Worm (Caenorhabditis elegans): Measurements from ENCODE around the gene decr-1.3.

The decr-1.3 gene

ce11 chrII:8126132-8126531 lies 47.2 kb downstream of the decr-1.3 start (continued):
- TF ChIP-seq mdl-1 (tag; optimal IDR thresholded peaks at IDR 0.05): peak; percentile 22 to 77
- TF ChIP-seq sdz-12 (GFP tag; optimal IDR thresholded peaks at IDR 0.05): no peak
- peak; percentile 9 for TF ChIP-seq nhr-6 (tag; optimal IDR thresholded peaks at IDR 0.05)
- 0 out of 2 replicates have a peak, but pooled peaks have one; percentile 29 for TF ChIP-seq ceh-20 (GFP tag; IDR thresholded peaks at IDR 0.05)
- TF ChIP-seq rbr-2 (tag; optimal IDR thresholded peaks at IDR 0.05): peak; percentile 60
- no peak for TF ChIP-seq tra-1 (GFP tag; IDR thresholded peaks at IDR 0.05)
- TF ChIP-seq lsy-2 (tag; optimal IDR thresholded peaks at IDR 0.05): peak; percentile 59 to 75
- TF ChIP-seq egl-43 (GFP tag; IDR thresholded peaks at IDR 0.05): peak; percentile 60
- TF ChIP-seq mes-2 (tag; optimal IDR thresholded peaks at IDR 0.05; ENCODE audit: poor library complexity, severe bottlenecking): peak; percentile 60
- TF ChIP-seq hlh-11 (tag; optimal IDR thresholded peaks at IDR 0.05): peak; percentile 69
- no peak for TF ChIP-seq F37D6.2 (tag; optimal IDR thresholded peaks at IDR 0.05)
- peak; percentile 54 for TF ChIP-seq lin-38 (GFP tag; IDR thresholded peaks at IDR 0.05)
- no peak for TF ChIP-seq ces-1 (GFP tag; optimal IDR thresholded peaks at IDR 0.05)
- no peak for TF ChIP-seq T26A8.4 (GFP tag; IDR thresholded peaks at IDR 0.05)
- TF ChIP-seq F44E2.7 (GFP tag; IDR thresholded peaks at IDR 0.05): no peak
- 0 out of 2 replicates have a peak, but pooled peaks have one; percentile 22 for TF ChIP-seq arid-1 (GFP tag; conservative IDR thresholded peaks at IDR 0.05)

- TF ChIP-seq sdz-12 (GFP tag; optimal IDR thresholded peaks at IDR 0.05) (no peak), mxl-3 (GFP tag; optimal IDR thresholded peaks at IDR 0.05) (no peak), saeg-2 (GFP tag; IDR thresholded peaks at IDR 0.05) (no peak), ceh-62 (tag; optimal IDR thresholded peaks at IDR 0.05) (no peak), F26F4.8 (GFP tag; conservative IDR thresholded peaks at IDR 0.05) (no peak), dmd-6 (GFP tag; IDR thresholded peaks at IDR 0.05) (no peak), unc-130 (GFP tag; optimal IDR thresholded peaks at IDR 0.05) (no peak), aha-1 (tag) (peak; percentile 73), lin-13 (GFP tag; optimal IDR thresholded peaks at IDR 0.05) (no peak), lin-1 (GFP tag; IDR thresholded peaks at IDR 0.05) (no peak), nhr-76 (tag; optimal IDR thresholded peaks at IDR 0.05) (no peak), lin-15B (tag; optimal IDR thresholded peaks at IDR 0.05) (no peak), unc-62 (GFP tag; optimal IDR thresholded peaks at IDR 0.05 in 1 of 2) (peak in 1 of 2 experiments; percentile 83), unc-62 (tag; optimal IDR thresholded peaks at IDR 0.05) (no peak), pqm-1 (tag; optimal IDR thresholded peaks at IDR 0.05) (no peak)
These were observed 47.9 kb downstream of the decr-1.3 start for ce11 chrII:8125439-8125838.

ce11 chrII:8124867-8125266 lies 48.5 kb downstream of the decr-1.3 start, which contains the start of gene ire-1:
ire-1 (minus strand) TSS chrII:8124910.
- peak; percentile 15 for TF ChIP-seq mxl-3 (GFP tag; optimal IDR thresholded peaks at IDR 0.05)
- peak; percentile 38; the same call in 1 of the 2 replicates for TF ChIP-seq hmg-1.1 (GFP tag; IDR thresholded peaks at IDR 0.05)
- TF ChIP-seq lin-13 (GFP tag; optimal IDR thresholded peaks at IDR 0.05): peak; percentile 42
- peak; percentile 23 for TF ChIP-seq pqm-1 (tag; optimal IDR thresholded peaks at IDR 0.05)
- TF ChIP-seq hif-1 (tag; optimal IDR thresholded peaks at IDR 0.05): peak in 1 of 2 experiments; percentile 31
- TF ChIP-seq hlh-11 (tag; optimal IDR thresholded peaks at IDR 0.05): peak; percentile 44
- peak; percentile 90 to 99 for TF ChIP-seq lsy-2 (tag; optimal IDR thresholded peaks at IDR 0.05)
- TF ChIP-seq nhr-28 (tag; optimal IDR thresholded peaks at IDR 0.05): peak; percentile 49
- TF ChIP-seq daf-16 (GFP tag; optimal IDR thresholded peaks at IDR 0.05): no peak
- TF ChIP-seq daf-16 (tag; optimal IDR thresholded peaks at IDR 0.05): peak; percentile 57
- TF ChIP-seq dve-1 (tag; optimal IDR thresholded peaks at IDR 0.05; ENCODE audit: insufficient read depth): peak; percentile 72
- peak; percentile 6 for TF ChIP-seq rbr-2 (tag; optimal IDR thresholded peaks at IDR 0.05)
- TF ChIP-seq mes-2 (tag; optimal IDR thresholded peaks at IDR 0.05; ENCODE audit: poor library complexity, severe bottlenecking): peak; percentile 75
- no peak for TF ChIP-seq madf-5 (GFP tag; IDR thresholded peaks at IDR 0.05)
- TF ChIP-seq ztf-7 (tag; optimal IDR thresholded peaks at IDR 0.05): peak; percentile 17
- TF ChIP-seq zfp-3 (GFP tag; conservative IDR thresholded peaks at IDR 0.05): no peak
- TF ChIP-seq dpl-1 (GFP tag; optimal IDR thresholded peaks at IDR 0.05): peak; percentile 69
- TF ChIP-seq pha-4 (GFP tag; IDR thresholded peaks at IDR 0.05): peak; percentile 14; the same call in 1 of the 2 replicates
- TF ChIP-seq pha-4 (tag; optimal IDR thresholded peaks at IDR 0.05): peak; percentile 70
- TF ChIP-seq lim-7 (GFP tag; IDR thresholded peaks at IDR 0.05): no peak
- TF ChIP-seq nhr-102 (tag; optimal IDR thresholded peaks at IDR 0.05): no peak
- peak; percentile 70 for TF ChIP-seq mep-1 (tag; optimal IDR thresholded peaks at IDR 0.05)
- peak; percentile 54 for TF ChIP-seq lin-38 (GFP tag; IDR thresholded peaks at IDR 0.05)
- peak; percentile 47 for TF ChIP-seq T20F7.1 (GFP tag; optimal IDR thresholded peaks at IDR 0.05)
- TF ChIP-seq zfp-2 (tag; optimal IDR thresholded peaks at IDR 0.05): no peak
- peak; percentile 42 for TF ChIP-seq hlh-30 (tag; optimal IDR thresholded peaks at IDR 0.05; ENCODE audit: insufficient read depth)

All from whole organism, L4 larva.